Fruit fly (Drosophila melanogaster): ENCODE measurements around the gene Vml.
A peak's percentile ranks its signal among the peaks of the same experiment; 100 is the strongest.

The Vml gene

DNA sequence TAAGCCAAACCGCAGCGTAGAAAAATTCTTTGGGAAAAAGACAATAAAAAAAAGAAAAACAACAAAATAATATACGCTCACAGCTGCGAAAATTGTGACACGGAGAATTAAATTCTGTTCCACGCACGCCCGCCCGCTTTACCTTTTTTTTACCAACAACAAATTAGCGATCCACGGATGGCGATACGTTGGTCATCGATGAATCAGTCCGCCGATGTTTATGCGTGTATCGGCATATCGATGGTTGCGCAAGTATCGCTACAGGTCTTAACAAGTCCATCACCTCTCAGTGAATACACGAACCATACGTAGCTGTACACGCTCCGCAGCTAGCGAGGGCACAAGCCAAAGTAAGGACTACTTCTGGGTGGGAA, 5.1 kb upstream of the Vml start, which contains the start of gene CG2924:
TSS of gene CG2924 (minus strand) at position 205 of the 374 bp plus-strand sequence.
- TF ChIP-seq sage (GFP tag; optimal IDR thresholded peaks at IDR 0.05) (no peak), GATAd (GFP tag; optimal IDR thresholded peaks at IDR 0.05) (peak; percentile 13), CG9705 (GFP tag; optimal IDR thresholded peaks at IDR 0.05) (peak; percentile 39), dmrt93B (GFP tag; optimal IDR thresholded peaks at IDR 0.05) (peak; percentile 6), Rel (GFP tag; optimal IDR thresholded peaks at IDR 0.05) (no peak), Rel (tag; optimal IDR thresholded peaks at IDR 0.05) (peak; percentile 30), tai (GFP tag; optimal IDR thresholded peaks at IDR 0.05) (peak; percentile 90), sv (GFP tag; optimal IDR thresholded peaks at IDR 0.05) (peak; percentile 59), Abd-B (GFP tag; optimal IDR thresholded peaks at IDR 0.05) (no peak), br (GFP tag; optimal IDR thresholded peaks at IDR 0.05) (peak; percentile 30), h (GFP tag; optimal IDR thresholded peaks at IDR 0.05) (peak; percentile 74), Jra (GFP tag; optimal IDR thresholded peaks at IDR 0.05) (peak; percentile 78), dsf (GFP tag; optimal IDR thresholded peaks at IDR 0.05; ENCODE audit: borderline replicate concordance) (peak; percentile 20), rgr (GFP tag; optimal IDR thresholded peaks at IDR 0.05) (peak; percentile 66), jim (GFP tag; optimal IDR thresholded peaks at IDR 0.05) (peak; percentile 85), Hnf4 (GFP tag; optimal IDR thresholded peaks at IDR 0.05) (peak; percentile 85), OdsH (GFP tag; optimal IDR thresholded peaks at IDR 0.05) (peak; percentile 18), Sp1 (GFP tag; optimal IDR thresholded peaks at IDR 0.05) (peak; percentile 28), ey (GFP tag; optimal IDR thresholded peaks at IDR 0.05) (peak; percentile 47), Hr78 (GFP tag; optimal IDR thresholded peaks at IDR 0.05) (no peak), HLH106 (tag; optimal IDR thresholded peaks at IDR 0.05) (peak; percentile 47), fru (GFP tag; optimal IDR thresholded peaks at IDR 0.05) (peak; percentile 58), brk (GFP tag; optimal IDR thresholded peaks at IDR 0.05) (no peak), CG32264 (GFP tag; optimal IDR thresholded peaks at IDR 0.05) (no peak), foxo (GFP tag; optimal IDR thresholded peaks at IDR 0.05) (peak in 1 of 2 experiments; percentile 69), Hr83 (GFP tag; optimal IDR thresholded peaks at IDR 0.05; ENCODE audit: poor library complexity, severe bottlenecking) (peak; percentile 95), psq (GFP tag; optimal IDR thresholded peaks at IDR 0.05) (peak; percentile 2), usp (GFP tag; optimal IDR thresholded peaks at IDR 0.05) (no peak)

DNA sequence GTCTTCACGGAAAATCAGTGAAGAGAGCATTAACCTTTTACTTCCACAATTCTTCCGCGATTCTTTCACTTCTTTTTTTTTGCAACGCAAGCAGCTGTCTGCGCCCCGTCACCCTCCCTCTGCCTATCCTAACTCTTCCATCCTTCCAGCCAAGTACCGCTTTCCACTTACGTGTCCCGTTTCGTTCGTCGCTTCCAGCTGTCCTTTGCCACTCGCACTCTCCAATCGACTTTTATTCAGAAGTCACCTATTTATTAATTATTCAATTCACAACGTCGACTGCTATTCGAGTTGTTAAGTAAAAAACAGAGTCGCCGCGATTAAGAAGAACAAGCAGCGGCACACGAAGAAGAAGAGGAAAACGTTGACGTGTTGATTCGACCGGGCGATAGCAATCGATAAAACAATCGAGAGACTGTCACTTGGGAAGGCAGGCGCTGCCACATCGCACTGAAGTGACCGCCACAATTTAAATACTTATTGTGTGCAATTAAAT, 870 bp upstream of the Vml start, which contains the start of gene Grp170:
TSS of gene Grp170 (minus strand) at position 365 of the 496 bp plus-strand sequence.
- TF ChIP-seq Rel (GFP tag; optimal IDR thresholded peaks at IDR 0.05) = no peak
- TF ChIP-seq Rel (tag; optimal IDR thresholded peaks at IDR 0.05) = peak; percentile 52
- no peak for TF ChIP-seq usp (GFP tag; optimal IDR thresholded peaks at IDR 0.05)
- TF ChIP-seq br (GFP tag; optimal IDR thresholded peaks at IDR 0.05) = no peak
- TF ChIP-seq Abd-B (GFP tag; optimal IDR thresholded peaks at IDR 0.05) = no peak
- peak; percentile 88 for TF ChIP-seq jim (GFP tag; optimal IDR thresholded peaks at IDR 0.05)
- TF ChIP-seq h (GFP tag; optimal IDR thresholded peaks at IDR 0.05) = peak; percentile 12
- TF ChIP-seq psq (GFP tag; optimal IDR thresholded peaks at IDR 0.05) = peak; percentile 30
- TF ChIP-seq Sp1 (GFP tag; optimal IDR thresholded peaks at IDR 0.05) = peak; percentile 50
- TF ChIP-seq Vsx2 (GFP tag; optimal IDR thresholded peaks at IDR 0.05; ENCODE audit: partially characterized antibody) = no peak
- no peak for TF ChIP-seq brk (GFP tag; optimal IDR thresholded peaks at IDR 0.05)
- peak; percentile 15 for TF ChIP-seq HLH106 (tag; optimal IDR thresholded peaks at IDR 0.05)

- TF ChIP-seq Hr78 (GFP tag; optimal IDR thresholded peaks at IDR 0.05) (no peak), Rel (GFP tag; optimal IDR thresholded peaks at IDR 0.05) (no peak), Rel (tag; optimal IDR thresholded peaks at IDR 0.05) (no peak), Hnf4 (GFP tag; optimal IDR thresholded peaks at IDR 0.05) (no peak)
Measured at dm6 chrX:2278782-2279304, 3.2 kb downstream of the Vml start.

- no peak for TF ChIP-seq sage (GFP tag; optimal IDR thresholded peaks at IDR 0.05)
- no peak for TF ChIP-seq jim (GFP tag; optimal IDR thresholded peaks at IDR 0.05)
- TF ChIP-seq Sp1 (GFP tag; optimal IDR thresholded peaks at IDR 0.05) = peak; percentile 23
- no peak for TF ChIP-seq Myc (optimal IDR thresholded peaks at IDR 0.05)
- TF ChIP-seq psq (GFP tag; optimal IDR thresholded peaks at IDR 0.05) = peak; percentile 56
Measured at dm6 chrX:2283470-2283869, 7.8 kb downstream of the Vml start.

DNA sequence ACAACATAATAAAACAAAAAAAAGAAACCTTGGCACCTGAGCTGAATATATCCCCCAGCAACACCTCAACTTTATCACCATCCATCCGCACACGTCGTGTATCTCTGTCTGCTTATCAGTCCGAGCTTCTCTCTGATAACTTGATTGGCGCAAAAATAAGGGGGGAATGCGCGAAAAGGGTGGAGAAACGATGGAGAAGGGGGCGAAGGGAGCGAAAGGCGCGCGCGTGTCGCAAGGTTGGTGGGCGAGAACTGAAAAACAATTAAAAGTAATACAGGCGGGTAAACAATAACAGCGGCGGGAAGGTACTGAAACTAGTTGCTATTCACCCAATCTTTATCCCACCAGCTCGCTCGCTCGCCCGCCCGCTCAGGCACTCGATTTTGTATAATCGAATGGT, 10.6 kb downstream of the Vml start:
- TF ChIP-seq Abd-B (GFP tag; optimal IDR thresholded peaks at IDR 0.05) (no peak), pan (optimal IDR thresholded peaks at IDR 0.05) (no peak), CrebA (GFP tag; optimal IDR thresholded peaks at IDR 0.05; ENCODE audit: borderline replicate concordance) (no peak), jim (GFP tag; optimal IDR thresholded peaks at IDR 0.05) (no peak), Sp1 (GFP tag; optimal IDR thresholded peaks at IDR 0.05) (no peak), fru (GFP tag; optimal IDR thresholded peaks at IDR 0.05) (peak; percentile 25), Dfd (GFP tag; optimal IDR thresholded peaks at IDR 0.05) (no peak), h (GFP tag; optimal IDR thresholded peaks at IDR 0.05) (peak; percentile 92), dl (GFP tag; optimal IDR thresholded peaks at IDR 0.05; ENCODE audit: insufficient read depth in 1 of 2, partially characterized antibody in 2 of 2) (no peak), usp (GFP tag; optimal IDR thresholded peaks at IDR 0.05) (no peak), Rel (GFP tag; optimal IDR thresholded peaks at IDR 0.05) (no peak), Rel (tag; optimal IDR thresholded peaks at IDR 0.05) (peak; percentile 44), ey (GFP tag; optimal IDR thresholded peaks at IDR 0.05) (no peak), woc (GFP tag; optimal IDR thresholded peaks at IDR 0.05) (no peak), dsf (GFP tag; optimal IDR thresholded peaks at IDR 0.05; ENCODE audit: borderline replicate concordance) (no peak)
